Fruit fly (Drosophila melanogaster) S2 (cell line): ENCODE data around the gene CG17734.

Source experiments
- CG8478 ChIP-seq: fragments of >200 bp; optimal IDR thresholded peaks from 2 replicates; lab custom pipeline; 2018
- CTCF ChIP-seq, 2 experiments: fragments of >200 bp; optimal IDR thresholded peaks; 2 replicates each; lab custom pipeline; 2018

DNA sequence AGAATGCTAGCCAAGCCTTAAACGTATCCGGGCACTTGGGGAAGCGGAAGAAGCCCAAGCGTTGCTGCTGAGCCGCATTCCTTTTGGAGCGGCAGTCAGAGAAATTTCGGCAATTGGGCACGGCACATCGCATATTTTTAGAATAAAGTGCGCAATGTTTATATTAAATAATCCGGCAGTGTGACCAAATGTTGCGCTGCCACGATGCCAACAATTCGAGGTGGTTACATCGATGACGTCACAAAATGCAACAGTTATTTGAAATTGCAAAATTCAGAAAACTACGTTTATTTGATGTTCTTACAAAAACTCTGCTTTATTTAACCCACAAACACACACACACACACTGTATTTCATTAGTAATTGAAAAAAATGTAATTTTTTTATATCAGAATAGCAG, 23.9 kb downstream of the CG17734 start, which contains the start of gene CG6689:
- TF ChIP-seq CG8478 (lab: Kevin White, UChicago) (no peak), CTCF (optimal IDR thresholded peaks at IDR 0.05; lab: Kevin White, UChicago) (no peak)
